Fruit fly (Drosophila melanogaster) whole organism, embryonic: Measurements from ENCODE around the gene enc.

Experiments
- Asciz ChIP-seq: fragments of 200-800 bp; sonication (Bioruptor generic); optimal IDR thresholded peaks from 2 replicates; lab custom pipeline; 2017; ENCODE audit warnings: missing biosample characterization, mild to moderate bottlenecking, missing genetic modification characterization, missing genetic modification reagents
- Bdp1 ChIP-seq: fragments of 200-800 bp; sonication (Bioruptor generic); optimal IDR thresholded peaks from 3 replicates; lab custom pipeline; 2016; ENCODE audit warnings: missing biosample characterization, missing genetic modification characterization
- CG10147 ChIP-seq: fragments of 200-800 bp; sonication (Bioruptor generic); optimal IDR thresholded peaks from 2 replicates; lab custom pipeline; 2019; ENCODE audit warnings: missing biosample characterization, mild to moderate bottlenecking, missing genetic modification characterization, moderate library complexity
- CG10462 ChIP-seq: fragments of 200-800 bp; sonication (Bioruptor generic); optimal IDR thresholded peaks from 2 replicates; lab custom pipeline; 2016; ENCODE audit warnings: missing biosample characterization, missing genetic modification characterization
- CG11398 ChIP-seq: fragments of 200-800 bp; sonication (Bioruptor generic); optimal IDR thresholded peaks from 2 replicates; lab custom pipeline; 2016; ENCODE audit warnings: missing biosample characterization, missing genetic modification characterization
- CG12744 ChIP-seq: fragments of 200-800 bp; sonication (Bioruptor generic); optimal IDR thresholded peaks from 2 replicates; lab custom pipeline; 2016; ENCODE audit warnings: missing biosample characterization, missing genetic modification characterization
- CG13123 ChIP-seq: fragments of 200-800 bp; sonication (Bioruptor generic); optimal IDR thresholded peaks from 2 replicates; lab custom pipeline; 2016; ENCODE audit warnings: missing biosample characterization, missing genetic modification characterization
- CG17361 ChIP-seq: fragments of 200-800 bp; sonication (Bioruptor generic); IDR thresholded peaks from 3 replicates; pipeline ENCODE4 v1.3.6; 2022; ENCODE audit warnings: missing biosample characterization, missing genetic modification characterization
- CG2202 ChIP-seq: fragments of 200-800 bp; sonication (Bioruptor generic); optimal IDR thresholded peaks from 2 replicates; lab custom pipeline; 2018; ENCODE audit warnings: missing biosample characterization, mild to moderate bottlenecking, missing genetic modification characterization
- CG32532 ChIP-seq: fragments of 200-800 bp; sonication (Bioruptor generic); IDR thresholded peaks from 2 replicates; pipeline ENCODE4 v1.3.6; 2022; ENCODE audit warnings: missing biosample characterization, missing genetic modification characterization
- CG34376 ChIP-seq: fragments of 200-800 bp; sonication (Bioruptor generic); optimal IDR thresholded peaks from 2 replicates; lab custom pipeline; 2018; ENCODE audit warnings: missing biosample characterization, mild to moderate bottlenecking, missing genetic modification characterization
- CG34422 ChIP-seq: fragments of 200-800 bp; sonication (Bioruptor generic); IDR thresholded peaks from 3 replicates; pipeline ENCODE4 v1.3.6; 2022; ENCODE audit warnings: missing biosample characterization, missing genetic modification characterization
- CG3995 ChIP-seq: fragments of 200-800 bp; sonication (Bioruptor generic); optimal IDR thresholded peaks from 3 replicates; lab custom pipeline; 2016; ENCODE audit warnings: missing biosample characterization, missing genetic modification characterization
- CG42726 ChIP-seq: fragments of 200-800 bp; sonication (Bioruptor generic); IDR thresholded peaks from 2 replicates; pipeline ENCODE4 v1.3.6; 2022; ENCODE audit warnings: missing biosample characterization, missing genetic modification characterization; ENCODE audit not compliant: partially characterized antibody
- CG4328 ChIP-seq: fragments of 200-800 bp; sonication (Bioruptor generic); optimal IDR thresholded peaks from 3 replicates; lab custom pipeline; 2017; ENCODE audit warnings: missing biosample characterization, missing genetic modification reagents, missing genetic modification characterization
- CG6689 ChIP-seq: fragments of 200-800 bp; sonication (Bioruptor generic); IDR thresholded peaks from 2 replicates; pipeline ENCODE4 v1.3.6; 2022; ENCODE audit warnings: missing biosample characterization, missing genetic modification characterization
- CG8478 ChIP-seq: fragments of >200 bp; optimal IDR thresholded peaks from 2 replicates; lab custom pipeline; 2018
- Dfd ChIP-seq, 2 experiments: fragments of >200 bp; optimal IDR thresholded peaks; 2 replicates each; lab custom pipeline; 2017; ENCODE audit warnings: missing biosample characterization in 2 of 2, missing genetic modification characterization in 2 of 2
- Dip2 ChIP-seq: fragments of 200-800 bp; sonication (Bioruptor generic); IDR thresholded peaks from 2 replicates; pipeline ENCODE4 v1.3.6; 2022; ENCODE audit warnings: missing biosample characterization, missing genetic modification characterization
- E2f1 ChIP-seq: fragments of 200-800 bp; sonication (Bioruptor generic); IDR thresholded peaks from 2 replicates; pipeline ENCODE4 v1.3.6; 2022; ENCODE audit warnings: missing biosample characterization, missing genetic modification characterization
- ERR ChIP-seq: fragments of 200-800 bp; sonication (Bioruptor generic); optimal IDR thresholded peaks from 2 replicates; lab custom pipeline; 2016; ENCODE audit warnings: missing biosample characterization, missing genetic modification characterization
- GATAe ChIP-seq: fragments of 200-800 bp; sonication (Bioruptor generic); conservative IDR thresholded peaks from 2 replicates; pipeline ENCODE4 v1.3.6; 2022; ENCODE audit warnings: missing biosample characterization, missing genetic modification characterization
- Gug ChIP-seq: fragments of 200-800 bp; sonication (Bioruptor generic); IDR thresholded peaks from 4 replicates; pipeline ENCODE4 v1.3.6; 2022; ENCODE audit warnings: missing biosample characterization, missing genetic modification characterization
- HLH3B ChIP-seq: fragments of 200-800 bp; sonication (Bioruptor generic); IDR thresholded peaks from 2 replicates; pipeline ENCODE4 v1.3.6; 2022; ENCODE audit warnings: missing biosample characterization, missing genetic modification characterization
- Hand ChIP-seq: fragments of 200-800 bp; sonication (Bioruptor generic); optimal IDR thresholded peaks from 2 replicates; lab custom pipeline; 2017; ENCODE audit warnings: mild to moderate bottlenecking, missing biosample characterization, missing genetic modification reagents, missing genetic modification characterization
- Pdp1 ChIP-seq, 2 experiments: fragments of 200-800 bp; sonication (Bioruptor generic); optimal IDR thresholded peaks; 3 replicates each; lab custom pipeline; 2016; ENCODE audit warnings: missing biosample characterization in 2 of 2, missing genetic modification characterization in 2 of 2, mild to moderate bottlenecking in 1 of 2, moderate library complexity in 1 of 2
- Poxn ChIP-seq: fragments of 200-800 bp; sonication (Bioruptor generic); IDR thresholded peaks from 2 replicates; pipeline ENCODE4 v1.3.6; 2022; ENCODE audit warnings: missing biosample characterization, missing genetic modification characterization
- Sox102F ChIP-seq: fragments of 200-800 bp; sonication (Bioruptor generic); optimal IDR thresholded peaks from 2 replicates; lab custom pipeline; 2018; ENCODE audit warnings: missing biosample characterization, mild to moderate bottlenecking, missing genetic modification characterization, moderate library complexity
- Stat92E ChIP-seq, 3 experiments: fragments of >200 bp in 2 of 3; fragments of 200-800 bp in 1 of 3; sonication (Bioruptor generic) in 1 of 3; optimal IDR thresholded peaks; 2 replicates each; lab custom pipeline; 2017 to 2019; ENCODE audit warnings: missing biosample characterization in 3 of 3, missing genetic modification characterization in 3 of 3, mild to moderate bottlenecking in 1 of 3, moderate library complexity in 1 of 3
- amos ChIP-seq: fragments of 200-800 bp; sonication (Bioruptor generic); IDR thresholded peaks from 2 replicates; pipeline ENCODE4 v1.3.6; 2022; ENCODE audit warnings: missing biosample characterization, missing genetic modification characterization; ENCODE audit not compliant: partially characterized antibody
- bowl ChIP-seq: fragments of 200-800 bp; sonication (Bioruptor generic); IDR thresholded peaks from 2 replicates; pipeline ENCODE4 v1.3.6; 2022; ENCODE audit warnings: missing biosample characterization, missing genetic modification characterization
- btn ChIP-seq: fragments of 200-800 bp; sonication (Bioruptor generic); optimal IDR thresholded peaks from 2 replicates; lab custom pipeline; 2016; ENCODE audit warnings: missing biosample characterization, missing genetic modification characterization
- chif ChIP-seq, 2 experiments: fragments of 200-800 bp; sonication (Bioruptor generic); optimal IDR thresholded peaks; 3 replicates each; lab custom pipeline; 2016; ENCODE audit warnings: missing biosample characterization in 2 of 2, missing genetic modification characterization in 2 of 2
- crp ChIP-seq, 2 experiments: fragments of 200-800 bp; sonication (Bioruptor generic); optimal IDR thresholded peaks; 2 replicates in 1 of 2; 3 replicates in 1 of 2; lab custom pipeline; 2017; ENCODE audit warnings: missing biosample characterization in 2 of 2, missing genetic modification characterization in 2 of 2, mild to moderate bottlenecking in 1 of 2, moderate library complexity in 1 of 2
- dati ChIP-seq: fragments of 200-800 bp; sonication (Bioruptor generic); IDR thresholded peaks from 2 replicates; pipeline ENCODE4 v1.3.6; 2022; ENCODE audit warnings: missing biosample characterization, missing genetic modification characterization
- disco-r ChIP-seq: fragments of 200-800 bp; sonication (Bioruptor generic); optimal IDR thresholded peaks from 2 replicates; lab custom pipeline; 2016; ENCODE audit warnings: missing biosample characterization, missing genetic modification characterization
- fd64A ChIP-seq: fragments of 200-800 bp; sonication (Bioruptor generic); optimal IDR thresholded peaks from 3 replicates; lab custom pipeline; 2018; ENCODE audit warnings: missing biosample characterization, mild to moderate bottlenecking, missing genetic modification characterization
- gro ChIP-seq: fragments of 200-800 bp; sonication (Bioruptor generic); optimal IDR thresholded peaks from 2 replicates; lab custom pipeline; 2016; ENCODE audit warnings: missing biosample characterization, missing genetic modification characterization
- lab ChIP-seq: fragments of 200-800 bp; sonication (Bioruptor generic); optimal IDR thresholded peaks from 3 replicates; lab custom pipeline; 2017; ENCODE audit warnings: missing biosample characterization, missing genetic modification characterization, mild to moderate bottlenecking, moderate library complexity, missing genetic modification reagents
- luna ChIP-seq: fragments of 200-800 bp; sonication (Bioruptor generic); optimal IDR thresholded peaks from 2 replicates; lab custom pipeline; 2016; ENCODE audit warnings: missing biosample characterization, missing genetic modification characterization
- mam ChIP-seq: fragments of 200-800 bp; sonication (Bioruptor generic); optimal IDR thresholded peaks from 3 replicates; lab custom pipeline; 2016; ENCODE audit warnings: missing biosample characterization, missing genetic modification characterization
- nau ChIP-seq: fragments of 200-800 bp; sonication (Bioruptor generic); optimal IDR thresholded peaks from 3 replicates; lab custom pipeline; 2017; ENCODE audit warnings: missing biosample characterization, mild to moderate bottlenecking, missing genetic modification characterization, missing genetic modification reagents
- nerfin-2 ChIP-seq: fragments of 200-800 bp; sonication (Bioruptor generic); IDR thresholded peaks from 2 replicates; pipeline ENCODE4 v1.3.6; 2022; ENCODE audit warnings: missing biosample characterization, missing genetic modification characterization; ENCODE audit not compliant: partially characterized antibody
- oc ChIP-seq: fragments of 200-800 bp; sonication (Bioruptor generic); optimal IDR thresholded peaks from 2 replicates; lab custom pipeline; 2018; ENCODE audit warnings: missing biosample characterization, mild to moderate bottlenecking, missing genetic modification characterization, moderate library complexity
- pros ChIP-seq: fragments of 200-800 bp; sonication (Bioruptor generic); optimal IDR thresholded peaks from 3 replicates; lab custom pipeline; 2019; ENCODE audit warnings: missing biosample characterization, mild to moderate bottlenecking, missing genetic modification characterization, moderate library complexity
- pzg ChIP-seq: fragments of 200-800 bp; sonication (Bioruptor generic); optimal IDR thresholded peaks from 3 replicates; lab custom pipeline; 2018; ENCODE audit warnings: missing biosample characterization, mild to moderate bottlenecking, missing genetic modification characterization, moderate library complexity
- salm ChIP-seq: fragments of 200-800 bp; sonication (Bioruptor generic); optimal IDR thresholded peaks from 2 replicates; lab custom pipeline; 2018; ENCODE audit warnings: missing biosample characterization, mild to moderate bottlenecking, missing genetic modification characterization
- sens-2 ChIP-seq: fragments of 200-800 bp; sonication (Bioruptor generic); IDR thresholded peaks from 2 replicates; pipeline ENCODE4 v1.3.6; 2022; ENCODE audit warnings: missing biosample characterization, missing genetic modification characterization
- sisA ChIP-seq: fragments of 200-800 bp; sonication (Bioruptor generic); IDR thresholded peaks from 2 replicates; pipeline ENCODE4 v1.3.6; 2022; ENCODE audit warnings: missing biosample characterization, missing genetic modification characterization
- trem ChIP-seq: fragments of 200-800 bp; optimal IDR thresholded peaks from 3 replicates; lab custom pipeline; 2019; ENCODE audit warnings: missing biosample characterization, mild to moderate bottlenecking, missing genetic modification characterization, moderate library complexity
- usp ChIP-seq: fragments of >200 bp; optimal IDR thresholded peaks from 2 replicates; lab custom pipeline; 2017; ENCODE audit warnings: missing biosample characterization, missing genetic modification characterization
- vfl ChIP-seq: fragments of 200-800 bp; sonication (Bioruptor generic); optimal IDR thresholded peaks from 2 replicates; lab custom pipeline; 2016; ENCODE audit warnings: missing biosample characterization, missing genetic modification characterization

The enc gene

dm6 chr3L:3875004-3875403 lies 56.5 kb downstream of the enc start (continued):
- TF ChIP-seq pros (GFP tag; lab: Kevin White, UChicago) (no peak), btn (GFP tag; lab: Kevin White, UChicago) (no peak), CG10147 (GFP tag; lab: Kevin White, UChicago) (no peak), Poxn (GFP tag; lab: Robert Waterston, UW) (no peak), vfl (no peak), crp (GFP tag; optimal IDR thresholded peaks at IDR 0.05; lab: Kevin White, UChicago) (no peak), nerfin-2 (GFP tag; lab: Robert Waterston, UW) (no peak), mam (GFP tag; lab: Kevin White, UChicago) (no peak), dati (no peak), Bdp1 (GFP tag; lab: Kevin White, UChicago) (peak; percentile 6), disco-r (no peak), bowl (GFP tag; lab: Robert Waterston, UW) (no peak), lab (GFP tag; lab: Kevin White, UChicago) (no peak), Pdp1 (GFP tag; optimal IDR thresholded peaks at IDR 0.05; lab: Kevin White, UChicago) (peak; percentile 15 to 40), Hand (GFP tag; lab: Kevin White, UChicago) (no peak), CG13123 (no peak), gro (GFP tag; lab: Kevin White, UChicago) (no peak), luna (GFP tag; lab: Kevin White, UChicago) (no peak), E2f1 (GFP tag; lab: Robert Waterston, UW) (no peak), Asciz (GFP tag; lab: Kevin White, UChicago) (no peak), ERR (no peak), CG32532 (GFP tag; lab: Robert Waterston, UW) (no peak), CG3995 (GFP tag; lab: Kevin White, UChicago) (no peak), Dfd (GFP tag; optimal IDR thresholded peaks at IDR 0.05; lab: Kevin White, UChicago) (no peak), trem (tag; lab: Kevin White, UChicago) (peak; percentile 28), CG4328 (GFP tag; lab: Kevin White, UChicago) (no peak), CG6689 (GFP tag; lab: Robert Waterston, UW) (0 out of 2 replicates have a peak, but pooled peaks have one; percentile 12), sisA (0 out of 2 replicates have a peak, but pooled peaks have one; percentile 34), CG12744 (GFP tag; lab: Kevin White, UChicago) (no peak), Stat92E (GFP tag; optimal IDR thresholded peaks at IDR 0.05; lab: Kevin White, UChicago) (no peak), CG8478 (no peak), amos (GFP tag; lab: Robert Waterston, UW) (no peak), usp (GFP tag; lab: Kevin White, UChicago) (no peak), Gug (GFP tag; lab: Robert Waterston, UW) (peak; percentile 22; the same call in 1 of the 4 replicates), CG2202 (tag; lab: Kevin White, UChicago) (peak; percentile 35), CG34422 (GFP tag; lab: Robert Waterston, UW) (no peak), fd64A (GFP tag; lab: Kevin White, UChicago) (no peak), CG34376 (GFP tag; lab: Kevin White, UChicago) (no peak), CG10462 (GFP tag; lab: Kevin White, UChicago) (peak; percentile 43), oc (no peak), CG11398 (GFP tag; lab: Kevin White, UChicago) (no peak), sens-2 (GFP tag; lab: Robert Waterston, UW) (no peak), GATAe (GFP tag; lab: Robert Waterston, UW) (no peak), HLH3B (GFP tag; lab: Robert Waterston, UW) (peak; percentile 30; the same call in 1 of the 2 replicates), Dip2 (GFP tag; lab: Robert Waterston, UW) (no peak), salm (tag; lab: Kevin White, UChicago) (no peak), pzg (GFP tag; lab: Kevin White, UChicago) (no peak), nau (GFP tag; lab: Kevin White, UChicago) (no peak), Sox102F (GFP tag; lab: Kevin White, UChicago) (peak; percentile 53), CG17361 (GFP tag; lab: Robert Waterston, UW) (peak; percentile 65; the same call in 2 of the 3 replicates), chif (GFP tag; optimal IDR thresholded peaks at IDR 0.05; lab: Kevin White, UChicago) (peak; percentile 15 to 76), CG42726 (GFP tag; lab: Robert Waterston, UW) (no peak)
